Worm (Caenorhabditis elegans) whole organism, midembryonic: Measurements from ENCODE around the gene sek-1.

Source experiments
- T22C8.4 ChIP-seq: fragments of 200-800 bp; sonication (Bioruptor generic); IDR thresholded peaks from 2 replicates; pipeline ENCODE4 v1.3.6; 2022; ENCODE audit warnings: missing genetic modification characterization, missing compliant biosample characterization
- cog-1 ChIP-seq: sonication (generic microtip); optimal IDR thresholded peaks from 2 replicates; lab custom pipeline; 2016; ENCODE audit warnings: missing genetic modification characterization, missing compliant biosample characterization
- flt-1 ChIP-seq: fragments of 200-800 bp; sonication (Bioruptor generic); IDR thresholded peaks from 2 replicates; pipeline ENCODE4 v1.3.6; 2022; ENCODE audit warnings: missing genetic modification characterization, missing compliant biosample characterization
- klf-2 ChIP-seq: fragments of 200-800 bp; sonication (Bioruptor generic); conservative IDR thresholded peaks from 2 replicates; pipeline ENCODE4 v1.3.6; 2022; ENCODE audit warnings: missing genetic modification reagents, missing genetic modification characterization, missing compliant biosample characterization
- med-1 ChIP-seq: sonication (generic microtip); optimal IDR thresholded peaks from 2 replicates; lab custom pipeline; 2017; ENCODE audit warnings: missing genetic modification characterization, mild to moderate bottlenecking, missing compliant biosample characterization, antibody characterized with exemption, missing genetic modification reagents; ENCODE audit not compliant: insufficient read depth
- ref-1 ChIP-seq: fragments of 200-800 bp; sonication (Bioruptor generic); conservative IDR thresholded peaks from 2 replicates; pipeline ENCODE4 v1.3.6; 2022; ENCODE audit warnings: missing genetic modification reagents, missing genetic modification characterization, missing compliant biosample characterization
- tab-1 ChIP-seq: fragments of 200-800 bp; sonication (Bioruptor generic); IDR thresholded peaks from 2 replicates; pipeline ENCODE4 v1.3.6; 2022; ENCODE audit warnings: missing genetic modification characterization, missing compliant biosample characterization
- ztf-23 ChIP-seq: fragments of 200-800 bp; sonication (Bioruptor generic); IDR thresholded peaks from 2 replicates; pipeline ENCODE4 v1.3.6; 2022; ENCODE audit warnings: missing genetic modification reagents, missing genetic modification characterization, missing compliant biosample characterization
- ztf-29 ChIP-seq: fragments of 200-800 bp; sonication (Bioruptor generic); IDR thresholded peaks from 2 replicates; pipeline ENCODE4 v1.3.6; 2022; ENCODE audit warnings: missing genetic modification reagents, missing genetic modification characterization, missing compliant biosample characterization

- no peak for TF ChIP-seq ztf-23 (GFP tag; lab: Robert Waterston, UW)
- TF ChIP-seq ztf-29 (GFP tag; lab: Robert Waterston, UW) = no peak
- no peak for TF ChIP-seq klf-2 (GFP tag; lab: Robert Waterston, UW)
- TF ChIP-seq tab-1 (GFP tag; lab: Robert Waterston, UW) = no peak
- no peak for TF ChIP-seq cog-1 (tag; lab: Kevin White, UChicago)
- TF ChIP-seq med-1 (GFP tag; lab: Kevin White, UChicago) = no peak
- TF ChIP-seq ref-1 = no peak
- TF ChIP-seq T22C8.4 (GFP tag; lab: Robert Waterston, UW) = no peak
- TF ChIP-seq flt-1 (GFP tag; lab: Robert Waterston, UW) = no peak
Observed at ce11 chrX:7810991-7811390, 5.5 kb upstream of the sek-1 start.
